Worm (Caenorhabditis elegans) whole organism, L4 larva: Measurements from ENCODE around the gene saps-1.

Experiments used
- ama-1 ChIP-seq: fragments of 150-350 bp; optimal IDR thresholded peaks from 2 replicates; lab custom pipeline; 2014; ENCODE audit warnings: inconsistent platforms, mixed read lengths
- egl-27 ChIP-seq: sonication (generic microtip); optimal IDR thresholded peaks from 3 replicates; lab custom pipeline; 2017; ENCODE audit warnings: missing biosample characterization, missing genetic modification reagents, missing genetic modification characterization
- pha-4 ChIP-seq, 2 experiments: fragments of 150-350 bp in 1 of 2; fragments of 200-800 bp in 1 of 2; sonication (Bioruptor generic) in 1 of 2; IDR thresholded peaks in 1 of 2; optimal IDR thresholded peaks in 1 of 2; 2 replicates each; pipeline versions ENCODE4 v1.3.6 to Lab custom; 2014 to 2022; ENCODE audit warnings: missing genetic modification characterization in 2 of 2, missing genetic modification reagents in 2 of 2, missing biosample characterization in 1 of 2, missing compliant biosample characterization in 1 of 2
- skn-1 ChIP-seq: fragments of 150-350 bp; optimal IDR thresholded peaks from 2 replicates; lab custom pipeline; 2014; ENCODE audit warnings: missing biosample characterization, missing genetic modification characterization
- ztf-11 ChIP-seq: fragments of 150-350 bp; optimal IDR thresholded peaks from 2 replicates; lab custom pipeline; 2014; ENCODE audit warnings: missing biosample characterization, missing genetic modification characterization

ce11 chrII:11281666-11282065 is 15.8 kb upstream of the saps-1 start, which contains the start of gene unc-130:
- TF ChIP-seq skn-1 (tag; lab: Kevin White, UChicago) (no peak), ama-1 (lab: Kevin White, UChicago) (no peak), ztf-11 (no peak), pha-4 (GFP tag; IDR thresholded peaks at IDR 0.05; lab: Robert Waterston, UW) (no peak), pha-4 (tag; optimal IDR thresholded peaks at IDR 0.05; lab: Kevin White, UChicago) (no peak), egl-27 (tag; lab: Kevin White, UChicago) (no peak)
